Worm (Caenorhabditis elegans) whole organism, early embryonic: ENCODE data around the gene sta-1.

Source experiments
- B0310.2 ChIP-seq: sonication (generic microtip); optimal IDR thresholded peaks from 2 replicates; lab custom pipeline; 2016; ENCODE audit warnings: mild to moderate bottlenecking, missing genetic modification characterization, missing compliant biosample characterization
- ama-1 ChIP-seq: fragments of 150-350 bp; optimal IDR thresholded peaks from 2 replicates; lab custom pipeline; 2014
- ceh-36 ChIP-seq: sonication (generic microtip); optimal IDR thresholded peaks from 2 replicates; lab custom pipeline; 2016; ENCODE audit warnings: missing genetic modification characterization, inconsistent platforms, missing compliant biosample characterization
- ets-7 ChIP-seq: sonication (generic microtip); optimal IDR thresholded peaks from 2 replicates; lab custom pipeline; 2016; ENCODE audit warnings: missing genotype, missing genetic modification characterization, missing compliant biosample characterization
- flt-1 ChIP-seq: fragments of 200-800 bp; sonication (Bioruptor generic); IDR thresholded peaks from 2 replicates; pipeline ENCODE4 v1.3.6; 2022; ENCODE audit warnings: missing genetic modification characterization, missing compliant biosample characterization
- hmbx-1 ChIP-seq: sonication (generic microtip); optimal IDR thresholded peaks from 2 replicates; lab custom pipeline; 2016; ENCODE audit warnings: mild to moderate bottlenecking, missing genetic modification characterization, missing compliant biosample characterization
- hmg-4 ChIP-seq: fragments of 200-800 bp; sonication (Bioruptor generic); optimal IDR thresholded peaks from 2 replicates; lab custom pipeline; 2018; ENCODE audit warnings: mild to moderate bottlenecking, missing genetic modification characterization, missing compliant biosample characterization
- pes-1 ChIP-seq: fragments of 200-800 bp; sonication (Bioruptor generic); IDR thresholded peaks from 2 replicates; pipeline ENCODE4 v1.3.6; 2022; ENCODE audit warnings: missing genetic modification reagents, missing genetic modification characterization, missing compliant biosample characterization
- scrt-1 ChIP-seq: fragments of 200-800 bp; sonication (Bioruptor generic); IDR thresholded peaks from 2 replicates; pipeline ENCODE4 v1.3.6; 2022; ENCODE audit warnings: missing genetic modification characterization, missing compliant biosample characterization
- sea-1 ChIP-seq: fragments of 200-800 bp; sonication (Bioruptor generic); conservative IDR thresholded peaks from 2 replicates; pipeline ENCODE4 v1.3.6; 2022; ENCODE audit warnings: missing genetic modification characterization, missing compliant biosample characterization
- tbx-37 ChIP-seq: fragments of 200-800 bp; sonication (Bioruptor generic); conservative IDR thresholded peaks from 2 replicates; pipeline ENCODE4 v1.3.6; 2022; ENCODE audit warnings: missing genetic modification reagents, missing genetic modification characterization, missing compliant biosample characterization
- tra-4 ChIP-seq: sonication (generic microtip); optimal IDR thresholded peaks from 2 replicates; lab custom pipeline; 2017; ENCODE audit warnings: missing genetic modification characterization, missing compliant biosample characterization

- TF ChIP-seq ama-1 (lab: Kevin White, UChicago): no peak
- no peak for TF ChIP-seq sea-1 (GFP tag; lab: Robert Waterston, UW)
- TF ChIP-seq scrt-1 (GFP tag; lab: Robert Waterston, UW): no peak
- no peak for TF ChIP-seq ceh-36
- no peak for TF ChIP-seq pes-1 (GFP tag; lab: Robert Waterston, UW)
- no peak for TF ChIP-seq flt-1 (GFP tag; lab: Robert Waterston, UW)
- TF ChIP-seq B0310.2 (tag; lab: Kevin White, UChicago): no peak
- TF ChIP-seq hmbx-1 (tag; lab: Kevin White, UChicago): no peak
- TF ChIP-seq hmg-4 (GFP tag; lab: Kevin White, UChicago): no peak
- TF ChIP-seq tbx-37 (GFP tag; lab: Robert Waterston, UW): no peak
- no peak for TF ChIP-seq tra-4 (tag; lab: Kevin White, UChicago)
- no peak for TF ChIP-seq ets-7 (tag; lab: Kevin White, UChicago)
Observed at ce11 chrIV:16630622-16631021, 33.5 kb upstream of the sta-1 start, which contains the start of gene fipr-27.
